2 fruit fly cellular contexts compared by ENCODE assay signal in the genomic region with DNA sequence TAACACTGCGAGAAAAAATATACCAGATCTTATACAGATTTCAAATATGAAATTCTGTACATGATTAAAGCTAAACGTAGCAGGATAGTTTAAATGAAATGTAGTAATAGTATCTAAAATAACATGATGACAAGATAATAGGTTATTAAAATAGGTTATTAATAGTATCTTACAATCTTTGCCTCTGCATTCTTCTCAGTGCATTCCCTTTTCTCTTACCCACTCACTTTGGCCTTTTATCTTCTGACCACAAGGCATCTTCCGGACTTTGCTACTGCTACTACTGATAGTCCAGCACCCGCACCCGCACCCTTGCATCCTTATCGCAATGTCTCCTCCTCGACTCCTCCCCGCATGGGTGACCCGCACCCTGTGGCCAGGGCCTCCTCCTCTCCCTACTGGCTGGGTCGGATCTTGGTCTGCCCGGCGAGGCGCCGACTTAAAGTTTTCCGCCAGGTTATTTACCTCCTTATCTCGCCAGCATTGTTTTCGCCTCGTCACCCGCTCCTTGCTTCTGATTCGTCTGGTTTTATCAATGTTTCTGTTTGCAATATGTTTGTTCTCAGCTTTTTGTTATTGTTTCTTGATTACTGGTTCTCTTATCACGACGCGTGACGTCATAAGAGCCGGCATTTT.
TF ChIP-seq lines count a peak whose summit lies in the region.

No protein-coding gene starts in this region.

TF ChIP-seq in whole organism, embryonic, 481 proteins besides CTCF, POLR2A, EP300 and RAD21 (continued from another document and continues in another):
- peak; percentile 42 for TF ChIP-seq CG4424 (GFP tag; optimal IDR thresholded peaks at IDR 0.05; lab: Kevin White, UChicago)
- no peak for TF ChIP-seq CG30431 (GFP tag; optimal IDR thresholded peaks at IDR 0.05; lab: Kevin White, UChicago)
- TF ChIP-seq onecut (GFP tag; IDR thresholded peaks at IDR 0.05; lab: Robert Waterston, UW): no peak; the same call in 1 of the 2 replicates
- no peak for TF ChIP-seq CG15011 (GFP tag; optimal IDR thresholded peaks at IDR 0.05; lab: Kevin White, UChicago)
- TF ChIP-seq Hmr (GFP tag; optimal IDR thresholded peaks at IDR 0.05; lab: Kevin White, UChicago): peak; percentile 34
- TF ChIP-seq sima (GFP tag; optimal IDR thresholded peaks at IDR 0.05; lab: Kevin White, UChicago): no peak
- TF ChIP-seq CG7372 (GFP tag; IDR thresholded peaks at IDR 0.05; lab: Robert Waterston, UW): no peak
- TF ChIP-seq Six4 (GFP tag; optimal IDR thresholded peaks at IDR 0.05; lab: Kevin White, UChicago): no peak
- TF ChIP-seq HLH54F (GFP tag; optimal IDR thresholded peaks at IDR 0.05; lab: Kevin White, UChicago): no peak
- peak; percentile 69; the same call in 2 of the 3 replicates for TF ChIP-seq row (GFP tag; IDR thresholded peaks at IDR 0.05; lab: Robert Waterston, UW)
- peak in 1 of 2 experiments; percentile 4 for TF ChIP-seq Eip74EF (GFP tag; optimal IDR thresholded peaks at IDR 0.05; lab: Kevin White, UChicago)
- TF ChIP-seq CG11504 (tag; optimal IDR thresholded peaks at IDR 0.05; lab: Kevin White, UChicago): peak; percentile 68
- no peak for TF ChIP-seq CG18619 (GFP tag; optimal IDR thresholded peaks at IDR 0.05; lab: Kevin White, UChicago)
- TF ChIP-seq mam (GFP tag; optimal IDR thresholded peaks at IDR 0.05; lab: Kevin White, UChicago): peak; percentile 10
- TF ChIP-seq pho (GFP tag; optimal IDR thresholded peaks at IDR 0.05; lab: Kevin White, UChicago): no peak
- TF ChIP-seq Lhr (GFP tag; optimal IDR thresholded peaks at IDR 0.05; lab: Kevin White, UChicago): no peak
- TF ChIP-seq en (GFP tag; optimal IDR thresholded peaks at IDR 0.05; lab: Kevin White, UChicago): no peak
- peak; percentile 51 for TF ChIP-seq CG12155 (GFP tag; optimal IDR thresholded peaks at IDR 0.05; lab: Kevin White, UChicago)
- TF ChIP-seq Vsx1 (GFP tag; optimal IDR thresholded peaks at IDR 0.05; lab: Kevin White, UChicago): no peak
- no peak for TF ChIP-seq Stat92E (GFP tag; optimal IDR thresholded peaks at IDR 0.05; lab: Kevin White, UChicago)
- no peak for TF ChIP-seq da (GFP tag; optimal IDR thresholded peaks at IDR 0.05; lab: Kevin White, UChicago)
- TF ChIP-seq seq (GFP tag; IDR thresholded peaks at IDR 0.05; lab: Robert Waterston, UW): peak; percentile 53; the same call in 1 of the 2 replicates
- TF ChIP-seq CG8924 (tag; optimal IDR thresholded peaks at IDR 0.05; lab: Kevin White, UChicago): peak; percentile 63
- no peak for TF ChIP-seq prd (optimal IDR thresholded peaks at IDR 0.05; lab: Kevin White, UChicago)
- peak; percentile 64; the same call in 2 of the 3 replicates for TF ChIP-seq prd (GFP tag; IDR thresholded peaks at IDR 0.05; lab: Robert Waterston, UW)
- TF ChIP-seq C15 (GFP tag; IDR thresholded peaks at IDR 0.05; lab: Robert Waterston, UW): no peak
- peak; percentile 7 for TF ChIP-seq slp2 (GFP tag; optimal IDR thresholded peaks at IDR 0.05; lab: Kevin White, UChicago)
- TF ChIP-seq nom (GFP tag; optimal IDR thresholded peaks at IDR 0.05; lab: Kevin White, UChicago): peak; percentile 94
- TF ChIP-seq CG12236 (GFP tag; optimal IDR thresholded peaks at IDR 0.05; lab: Kevin White, UChicago): no peak
- TF ChIP-seq ind (GFP tag; optimal IDR thresholded peaks at IDR 0.05; lab: Kevin White, UChicago): peak; percentile 9
- peak; percentile 28 for TF ChIP-seq az2 (GFP tag; optimal IDR thresholded peaks at IDR 0.05; lab: Kevin White, UChicago)
- TF ChIP-seq Nf-YB (GFP tag; optimal IDR thresholded peaks at IDR 0.05; lab: Kevin White, UChicago): peak; percentile 83
- TF ChIP-seq CG12299 (tag; optimal IDR thresholded peaks at IDR 0.05; lab: Kevin White, UChicago): no peak
- TF ChIP-seq CG9727 (GFP tag; optimal IDR thresholded peaks at IDR 0.05; lab: Kevin White, UChicago): peak; percentile 73
- peak; percentile 55 for TF ChIP-seq lab (GFP tag; optimal IDR thresholded peaks at IDR 0.05; lab: Kevin White, UChicago)
- no peak for TF ChIP-seq CG7928 (GFP tag; optimal IDR thresholded peaks at IDR 0.05; lab: Kevin White, UChicago)
- TF ChIP-seq sob (GFP tag; IDR thresholded peaks at IDR 0.05; lab: Robert Waterston, UW): peak; percentile 37
- peak; percentile 53 for TF ChIP-seq CG13424 (tag; optimal IDR thresholded peaks at IDR 0.05; lab: Kevin White, UChicago)
- TF ChIP-seq lola (GFP tag; optimal IDR thresholded peaks at IDR 0.05; lab: Kevin White, UChicago): peak in 1 of 3 experiments; percentile 72
- TF ChIP-seq luna (GFP tag; optimal IDR thresholded peaks at IDR 0.05; lab: Kevin White, UChicago): no peak
- TF ChIP-seq CG9817 (tag; optimal IDR thresholded peaks at IDR 0.05; lab: Kevin White, UChicago): no peak
- TF ChIP-seq Hsf (GFP tag; optimal IDR thresholded peaks at IDR 0.05; lab: Kevin White, UChicago): peak; percentile 43
- TF ChIP-seq CG9215 (GFP tag; IDR thresholded peaks at IDR 0.05; lab: Robert Waterston, UW): no peak
- TF ChIP-seq tgo (GFP tag; IDR thresholded peaks at IDR 0.05; lab: Robert Waterston, UW): peak; percentile 39; the same call in 2 of the 3 replicates
- peak; percentile 30 for TF ChIP-seq Xbp1 (GFP tag; optimal IDR thresholded peaks at IDR 0.05; lab: Kevin White, UChicago)
- TF ChIP-seq CG10267 (tag; optimal IDR thresholded peaks at IDR 0.05; lab: Kevin White, UChicago): peak; percentile 56
- TF ChIP-seq H15 (GFP tag; IDR thresholded peaks at IDR 0.05; lab: Robert Waterston, UW): 0 out of 3 replicates have a peak, but pooled peaks have one; percentile 17
- TF ChIP-seq CG3163 (GFP tag; optimal IDR thresholded peaks at IDR 0.05; lab: Kevin White, UChicago): no peak
- no peak for TF ChIP-seq TFAM (GFP tag; optimal IDR thresholded peaks at IDR 0.05; lab: Kevin White, UChicago)
- TF ChIP-seq tap (tag; optimal IDR thresholded peaks at IDR 0.05; lab: Kevin White, UChicago): peak; percentile 11
- TF ChIP-seq CG13123 (GFP tag; optimal IDR thresholded peaks at IDR 0.05; lab: Kevin White, UChicago): no peak
- peak; percentile 37 for TF ChIP-seq tin (GFP tag; optimal IDR thresholded peaks at IDR 0.05; lab: Kevin White, UChicago)
- TF ChIP-seq vvl (GFP tag; IDR thresholded peaks at IDR 0.05; lab: Robert Waterston, UW): peak; percentile 60; the same call in 1 of the 2 replicates
- peak; percentile 70 for TF ChIP-seq phol (tag; optimal IDR thresholded peaks at IDR 0.05; lab: Kevin White, UChicago)
- TF ChIP-seq CG2678 (tag; optimal IDR thresholded peaks at IDR 0.05; lab: Kevin White, UChicago): peak; percentile 65
- 0 out of 4 replicates have a peak, but pooled peaks have one; percentile 35 for TF ChIP-seq chinmo (GFP tag; IDR thresholded peaks at IDR 0.05; lab: Robert Waterston, UW; ENCODE audit: partially characterized antibody)
- TF ChIP-seq CG11398 (GFP tag; optimal IDR thresholded peaks at IDR 0.05; lab: Kevin White, UChicago): no peak
- no peak for TF ChIP-seq ems (GFP tag; optimal IDR thresholded peaks at IDR 0.05; lab: Kevin White, UChicago)
- TF ChIP-seq CG3281 (GFP tag; optimal IDR thresholded peaks at IDR 0.05; lab: Kevin White, UChicago): peak; percentile 24
- TF ChIP-seq ATbp (GFP tag; optimal IDR thresholded peaks at IDR 0.05; lab: Kevin White, UChicago): no peak
- TF ChIP-seq vfl (GFP tag; optimal IDR thresholded peaks at IDR 0.05; lab: Kevin White, UChicago): no peak
- TF ChIP-seq corto (GFP tag; optimal IDR thresholded peaks at IDR 0.05; lab: Kevin White, UChicago): no peak

TF ChIP-seq in whole organism, prepupa, 60 proteins besides CTCF, POLR2A, EP300 and RAD21 (continued from another document):
- peak; percentile 79 for TF ChIP-seq Gug (GFP tag; IDR thresholded peaks at IDR 0.05; lab: Robert Waterston, UW)
- peak; percentile 76 for TF ChIP-seq CG34406 (GFP tag; optimal IDR thresholded peaks at IDR 0.05; lab: Kevin White, UChicago)
- peak; percentile 58 for TF ChIP-seq CG7368 (GFP tag; optimal IDR thresholded peaks at IDR 0.05; lab: Kevin White, UChicago)
- TF ChIP-seq CG11902 (GFP tag; optimal IDR thresholded peaks at IDR 0.05; lab: Kevin White, UChicago): peak; percentile 36
- peak; percentile 84 for TF ChIP-seq Met (GFP tag; optimal IDR thresholded peaks at IDR 0.05; lab: Kevin White, UChicago)
- TF ChIP-seq Eip93F (GFP tag; optimal IDR thresholded peaks at IDR 0.05; lab: Kevin White, UChicago): no peak
- peak; percentile 83 for TF ChIP-seq CG15336 (GFP tag; IDR thresholded peaks at IDR 0.05; lab: Robert Waterston, UW)
- peak; percentile 66 for TF ChIP-seq fkh (GFP tag; optimal IDR thresholded peaks at IDR 0.05; lab: Kevin White, UChicago)
- peak; percentile 67 for TF ChIP-seq Sox102F (GFP tag; optimal IDR thresholded peaks at IDR 0.05; lab: Kevin White, UChicago)
- peak; percentile 98 for TF ChIP-seq svp (GFP tag; lab: Kevin White, UChicago)
- TF ChIP-seq Sox15 (GFP tag; optimal IDR thresholded peaks at IDR 0.05; lab: Kevin White, UChicago): peak; percentile 58
- peak; percentile 77 for TF ChIP-seq acj6 (GFP tag; optimal IDR thresholded peaks at IDR 0.05; lab: Kevin White, UChicago)
- TF ChIP-seq CG8632 (GFP tag; optimal IDR thresholded peaks at IDR 0.05; lab: Kevin White, UChicago): peak; percentile 74
